Fruit fly (Drosophila melanogaster): ENCODE data around the gene CG8891.

CG8891 gene

dm6 chr2L:4979138-4979537 lies at the start of gene CG8891:
Gene CG8891, minus strand, starts transcription at chr2L:4979379.
- TF ChIP-seq gl (tag; optimal IDR thresholded peaks at IDR 0.05) (no peak), CG13204 (GFP tag; optimal IDR thresholded peaks at IDR 0.05) (no peak), CG12605 (GFP tag; IDR thresholded peaks at IDR 0.05) (no peak)

dm6 chr2L:5028091-5028490 lies 48.9 kb upstream of the CG8891 start, which contains the start of gene vkg:
Gene vkg, minus strand, starts transcription at chr2L:5028191.
- no peak for TF ChIP-seq Pif1A (GFP tag; optimal IDR thresholded peaks at IDR 0.05)

- TF ChIP-seq EcR (GFP tag; optimal IDR thresholded peaks at IDR 0.05) (no peak), CG32121 (GFP tag; IDR thresholded peaks at IDR 0.05) (peak; percentile 11; the same call in 1 of the 2 replicates), CG13204 (GFP tag; optimal IDR thresholded peaks at IDR 0.05) (no peak), fd96Ca (GFP tag; IDR thresholded peaks at IDR 0.05) (0 out of 3 replicates have a peak, but pooled peaks have one; percentile 32)
Measured at dm6 chr2L:5027321-5028069, 48.3 kb upstream of the CG8891 start.

- no peak for TF ChIP-seq CG15710 (tag; optimal IDR thresholded peaks at IDR 0.05)
- TF ChIP-seq CG17806 (tag; optimal IDR thresholded peaks at IDR 0.05): no peak
- no peak for TF ChIP-seq fd96Ca (GFP tag; IDR thresholded peaks at IDR 0.05)
- no peak for TF ChIP-seq Ets98B (GFP tag; IDR thresholded peaks at IDR 0.05)
- no peak for TF ChIP-seq D1 (tag; optimal IDR thresholded peaks at IDR 0.05)
- TF ChIP-seq EcR (GFP tag; optimal IDR thresholded peaks at IDR 0.05): no peak
- TF ChIP-seq Pif1A (GFP tag; optimal IDR thresholded peaks at IDR 0.05): no peak
- no peak for TF ChIP-seq Pif1B (GFP tag; optimal IDR thresholded peaks at IDR 0.05)
- TF ChIP-seq CG13204 (GFP tag; optimal IDR thresholded peaks at IDR 0.05): no peak
Measured at dm6 chr2L:5025557-5025956, 46.4 kb upstream of the CG8891 start.

- TF ChIP-seq CG8301 (tag; optimal IDR thresholded peaks at IDR 0.05) (no peak), CG8159 (tag; optimal IDR thresholded peaks at IDR 0.05) (no peak), EcR (GFP tag; optimal IDR thresholded peaks at IDR 0.05) (no peak), CG17806 (tag; optimal IDR thresholded peaks at IDR 0.05) (no peak)
Measured at dm6 chr2L:5022602-5023001, 43.4 kb upstream of the CG8891 start.

- TF ChIP-seq CG34367 (tag; optimal IDR thresholded peaks at IDR 0.05) (no peak), CG4496 (GFP tag; IDR thresholded peaks at IDR 0.05) (no peak), CG14655 (GFP tag; optimal IDR thresholded peaks at IDR 0.05) (no peak), CG15710 (tag; optimal IDR thresholded peaks at IDR 0.05) (no peak), Pif1B (GFP tag; optimal IDR thresholded peaks at IDR 0.05) (no peak), Pif1A (GFP tag; optimal IDR thresholded peaks at IDR 0.05) (no peak), EcR (GFP tag; optimal IDR thresholded peaks at IDR 0.05) (peak; percentile 20), CG32121 (GFP tag; IDR thresholded peaks at IDR 0.05) (no peak)
Measured at dm6 chr2L:5020479-5020878, 41.3 kb upstream of the CG8891 start.

dm6 chr2L:5010784-5011260 lies 31.6 kb upstream of the CG8891 start, which contains the start of the genes CG31917, Tfb5 and SelT:
Gene CG31917, minus strand, starts transcription at chr2L:5010834.
Gene Tfb5, minus strand, starts transcription at chr2L:5010834.
Gene SelT, plus strand, starts transcription at chr2L:5010922.
- TF ChIP-seq CG32121 (GFP tag; IDR thresholded peaks at IDR 0.05): no peak
- no peak for TF ChIP-seq D1 (tag; optimal IDR thresholded peaks at IDR 0.05)
- TF ChIP-seq fd96Ca (GFP tag; IDR thresholded peaks at IDR 0.05): no peak
- no peak for TF ChIP-seq CG14655 (GFP tag; optimal IDR thresholded peaks at IDR 0.05)
- TF ChIP-seq CG15710 (tag; optimal IDR thresholded peaks at IDR 0.05): peak; percentile 43
- no peak for TF ChIP-seq CG10348 (GFP tag; IDR thresholded peaks at IDR 0.05)
- no peak for TF ChIP-seq CG4496 (GFP tag; IDR thresholded peaks at IDR 0.05)
- TF ChIP-seq CG13204 (GFP tag; optimal IDR thresholded peaks at IDR 0.05): no peak
- no peak for TF ChIP-seq CG9948 (tag; optimal IDR thresholded peaks at IDR 0.05)
- TF ChIP-seq Ets98B (GFP tag; IDR thresholded peaks at IDR 0.05): no peak
- TF ChIP-seq gl (tag; optimal IDR thresholded peaks at IDR 0.05): no peak
- TF ChIP-seq Pif1A (GFP tag; optimal IDR thresholded peaks at IDR 0.05): no peak
- no peak for TF ChIP-seq Snoo (tag; optimal IDR thresholded peaks at IDR 0.05)
- TF ChIP-seq CG17806 (tag; optimal IDR thresholded peaks at IDR 0.05): peak; percentile 13
- peak; percentile 31 for TF ChIP-seq CG8159 (tag; optimal IDR thresholded peaks at IDR 0.05)
- TF ChIP-seq CG34367 (tag; optimal IDR thresholded peaks at IDR 0.05): no peak
- peak; percentile 29 for TF ChIP-seq EcR (GFP tag; optimal IDR thresholded peaks at IDR 0.05)
- TF ChIP-seq rn (GFP tag; IDR thresholded peaks at IDR 0.05): no peak
